Worm (Caenorhabditis elegans): ENCODE results near the gene Y54G2A.38.

ce11 chrIV:2762380-2762779, 3.1 kb downstream of the Y54G2A.38 start, which contains the start of gene Y54G2A.77:
- TF ChIP-seq blmp-1 (tag; optimal IDR thresholded peaks at IDR 0.05) (no peak), ceh-43 (GFP tag; optimal IDR thresholded peaks at IDR 0.05) (no peak), elt-1 (tag; optimal IDR thresholded peaks at IDR 0.05; ENCODE audit: borderline replicate concordance, insufficient read depth) (no peak)
